Worm (Caenorhabditis elegans): ENCODE data around the gene T28A8.3.

Gene T28A8.3

ce11 chrIII:13548982-13549381, 43.2 kb downstream of the T28A8.3 start, which contains the start of gene mmad-1 (continued):
- TF ChIP-seq lin-54 (GFP tag; optimal IDR thresholded peaks at IDR 0.05) = no peak
- TF ChIP-seq snpc-1.1 (tag; optimal IDR thresholded peaks at IDR 0.05; ENCODE audit: insufficient read depth) = no peak
- TF ChIP-seq let-607 (tag; optimal IDR thresholded peaks at IDR 0.05) = peak in 1 of 2 experiments; percentile 35
- TF ChIP-seq sptf-2 (GFP tag; optimal IDR thresholded peaks at IDR 0.05) = no peak
- TF ChIP-seq mxl-1 (tag; optimal IDR thresholded peaks at IDR 0.05) = no peak
- peak; percentile 31 for TF ChIP-seq ztf-22 (GFP tag; optimal IDR thresholded peaks at IDR 0.05)
- no peak for TF ChIP-seq Y53F4B.3 (GFP tag; IDR thresholded peaks at IDR 0.05)
- no peak for TF ChIP-seq hlh-26 (GFP tag; conservative IDR thresholded peaks at IDR 0.05)
- no peak for TF ChIP-seq Y67H2A.10 (GFP tag; conservative IDR thresholded peaks at IDR 0.05)
- peak; percentile 46; the same call in 1 of the 2 replicates for TF ChIP-seq pbrm-1 (GFP tag; IDR thresholded peaks at IDR 0.05)
- no peak for TF ChIP-seq hrde-1 (tag; optimal IDR thresholded peaks at IDR 0.05; ENCODE audit: borderline replicate concordance)
- TF ChIP-seq xnd-1 (tag; optimal IDR thresholded peaks at IDR 0.05) = no peak
- no peak for TF ChIP-seq F49E8.2 (tag; optimal IDR thresholded peaks at IDR 0.05; ENCODE audit: insufficient read depth)
- TF ChIP-seq tbp1 (GFP tag; optimal IDR thresholded peaks at IDR 0.05) = peak; percentile 57
- TF ChIP-seq ama-1 (optimal IDR thresholded peaks at IDR 0.05) = peak; percentile 72
- TF ChIP-seq ama-1 (GFP tag; optimal IDR thresholded peaks at IDR 0.05) = no peak
- TF ChIP-seq attf-6 (GFP tag; IDR thresholded peaks at IDR 0.05) = no peak
- no peak for TF ChIP-seq snpc-1.3 (tag; optimal IDR thresholded peaks at IDR 0.05; ENCODE audit: insufficient read depth)
- TF ChIP-seq atf-7 (tag; optimal IDR thresholded peaks at IDR 0.05) = no peak
- no peak for TF ChIP-seq zfh-2 (GFP tag; conservative IDR thresholded peaks at IDR 0.05)
- peak; percentile 51 for TF ChIP-seq chd-7 (tag; optimal IDR thresholded peaks at IDR 0.05)
- no peak for TF ChIP-seq ztf-18 (tag; optimal IDR thresholded peaks at IDR 0.05)
- TF ChIP-seq snpc-4 (GFP tag; optimal IDR thresholded peaks at IDR 0.05) = no peak
- peak in 2 of 4 experiments; percentile 14 to 33 for TF ChIP-seq snpc-4 (tag; optimal IDR thresholded peaks at IDR 0.05)
- no peak for TF ChIP-seq repo-1 (tag; optimal IDR thresholded peaks at IDR 0.05)
- TF ChIP-seq lsl-1 (GFP tag; optimal IDR thresholded peaks at IDR 0.05) = no peak
- TF ChIP-seq rec-8 (tag; optimal IDR thresholded peaks at IDR 0.05) = no peak
- no peak for TF ChIP-seq D2030.7 (GFP tag; IDR thresholded peaks at IDR 0.05)
- no peak for TF ChIP-seq ztf-28 (GFP tag; IDR thresholded peaks at IDR 0.05)
- TF ChIP-seq him-1 (tag; optimal IDR thresholded peaks at IDR 0.05) = no peak
- peak; percentile 78 for TF ChIP-seq attf-5 (GFP tag; optimal IDR thresholded peaks at IDR 0.05)
- TF ChIP-seq mel-28 (tag; optimal IDR thresholded peaks at IDR 0.05; ENCODE audit: borderline replicate concordance) = no peak
- TF ChIP-seq tbx-9 (tag; optimal IDR thresholded peaks at IDR 0.05; ENCODE audit: borderline replicate concordance) = no peak
- no peak for TF ChIP-seq gei-17 (GFP tag; optimal IDR thresholded peaks at IDR 0.05)
- no peak for TF ChIP-seq Y56A3A.18 (GFP tag; IDR thresholded peaks at IDR 0.05)
- TF ChIP-seq B0035.1 (tag; optimal IDR thresholded peaks at IDR 0.05) = no peak
- peak; percentile 43; the same call in 1 of the 2 replicates for TF ChIP-seq K11D2.4 (GFP tag; IDR thresholded peaks at IDR 0.05)
- TF ChIP-seq ZK185.1 (tag; optimal IDR thresholded peaks at IDR 0.05; ENCODE audit: poor library complexity, severe bottlenecking) = peak; percentile 11
- no peak for TF ChIP-seq F23B12.7 (tag; optimal IDR thresholded peaks at IDR 0.05; ENCODE audit: insufficient read depth)
- TF ChIP-seq cebp-1 (GFP tag; IDR thresholded peaks at IDR 0.05) = no peak
- peak; percentile 70 for TF ChIP-seq cebp-1 (tag; optimal IDR thresholded peaks at IDR 0.05)
- TF ChIP-seq cebp-2 (GFP tag; IDR thresholded peaks at IDR 0.05) = no peak
- peak; percentile 25; the same call in 1 of the 2 replicates for TF ChIP-seq dox-1 (GFP tag; IDR thresholded peaks at IDR 0.05)
- no peak for TF ChIP-seq ets-4 (GFP tag; optimal IDR thresholded peaks at IDR 0.05)
- no peak for TF ChIP-seq hlh-12 (tag; optimal IDR thresholded peaks at IDR 0.05)
- TF ChIP-seq nfyb-1 (GFP tag; IDR thresholded peaks at IDR 0.05) = no peak
- no peak for TF ChIP-seq snpc-3.4 (tag; optimal IDR thresholded peaks at IDR 0.05)
- no peak for TF ChIP-seq F57C9.4 (tag; optimal IDR thresholded peaks at IDR 0.05)

Measured in whole organism, young adult.